Worm (Caenorhabditis elegans) whole organism, L3 larva: ENCODE data around the gene C05C12.1.

Experiments used
- ZK546.5 ChIP-seq: sonication (generic microtip); optimal IDR thresholded peaks from 2 replicates; lab custom pipeline; 2017; ENCODE audit warnings: missing biosample characterization, missing genetic modification characterization
- aly-2 ChIP-seq: fragments of 150-350 bp; optimal IDR thresholded peaks from 2 replicates; lab custom pipeline; 2014; ENCODE audit warnings: missing biosample characterization, missing genetic modification characterization
- ceh-28 ChIP-seq: fragments of 150-350 bp; optimal IDR thresholded peaks from 2 replicates; lab custom pipeline; 2014; ENCODE audit warnings: missing biosample characterization, missing genetic modification reagents, missing genetic modification characterization
- ceh-9 ChIP-seq: sonication (generic microtip); optimal IDR thresholded peaks from 2 replicates; lab custom pipeline; 2018; ENCODE audit warnings: missing biosample characterization, missing genetic modification characterization
- daf-12 ChIP-seq: fragments of 150-350 bp; optimal IDR thresholded peaks from 2 replicates; lab custom pipeline; 2014; ENCODE audit warnings: missing biosample characterization, missing genetic modification reagents, missing genetic modification characterization
- elt-2 ChIP-seq: sonication (generic microtip); optimal IDR thresholded peaks from 2 replicates; lab custom pipeline; 2016; ENCODE audit warnings: missing genetic modification reagents, mild to moderate bottlenecking, missing genetic modification characterization, missing compliant biosample characterization
- elt-3 ChIP-seq, 3 experiments: fragments of 150-350 bp in 1 of 3; sonication (generic microtip) in 2 of 3; optimal IDR thresholded peaks; 2 replicates in 2 of 3; 4 replicates in 1 of 3; lab custom pipeline; 2014 to 2017; ENCODE audit warnings: missing biosample characterization in 3 of 3, missing genetic modification characterization in 3 of 3
- eor-1 ChIP-seq, 2 experiments: fragments of 150-350 bp; optimal IDR thresholded peaks; 2 replicates each; lab custom pipeline; 2014 to 2018; ENCODE audit warnings: missing biosample characterization in 2 of 2, missing genetic modification characterization in 2 of 2
- fkh-10 ChIP-seq: sonication (generic microtip); optimal IDR thresholded peaks from 2 replicates; lab custom pipeline; 2017; ENCODE audit warnings: missing biosample characterization, missing genetic modification reagents, missing genetic modification characterization
- fos-1 ChIP-seq: fragments of 150-350 bp; optimal IDR thresholded peaks from 2 replicates; lab custom pipeline; 2014; ENCODE audit warnings: missing biosample characterization, missing genetic modification characterization
- hmg-11 ChIP-seq: sonication (generic microtip); optimal IDR thresholded peaks from 2 replicates; lab custom pipeline; 2016; ENCODE audit warnings: missing genetic modification characterization, missing compliant biosample characterization
- jun-1 ChIP-seq: fragments of 150-350 bp; optimal IDR thresholded peaks from 2 replicates; lab custom pipeline; 2014; ENCODE audit warnings: missing biosample characterization, missing genetic modification reagents, missing genetic modification characterization
- lin-15B ChIP-seq: fragments of 150-350 bp; optimal IDR thresholded peaks from 2 replicates; lab custom pipeline; 2014; ENCODE audit warnings: missing biosample characterization, missing genetic modification characterization
- lin-39 ChIP-seq: fragments of 150-350 bp; optimal IDR thresholded peaks from 2 replicates; lab custom pipeline; 2018; ENCODE audit warnings: missing biosample characterization, missing genetic modification reagents, missing genetic modification characterization
- lsy-12 ChIP-seq: sonication (generic microtip); optimal IDR thresholded peaks from 2 replicates; lab custom pipeline; 2016; ENCODE audit warnings: mild to moderate bottlenecking, missing genetic modification characterization, missing compliant biosample characterization
- mdl-1 ChIP-seq: fragments of 150-350 bp; optimal IDR thresholded peaks from 2 replicates; lab custom pipeline; 2014; ENCODE audit warnings: missing biosample characterization, missing genetic modification characterization
- nfya-1 ChIP-seq: sonication (generic microtip); optimal IDR thresholded peaks from 2 replicates; lab custom pipeline; 2017; ENCODE audit warnings: missing genetic modification characterization, mild to moderate bottlenecking, missing compliant biosample characterization, antibody characterized with exemption, moderate library complexity; ENCODE audit not compliant: insufficient read depth
- nhr-12 ChIP-seq: fragments of 150-350 bp; optimal IDR thresholded peaks from 2 replicates; lab custom pipeline; 2014; ENCODE audit warnings: missing biosample characterization, missing genetic modification characterization
- nhr-237 ChIP-seq: fragments of 150-350 bp; optimal IDR thresholded peaks from 2 replicates; lab custom pipeline; 2014; ENCODE audit warnings: missing biosample characterization, missing genetic modification characterization
- nhr-25 ChIP-seq: sonication (generic microtip); optimal IDR thresholded peaks from 2 replicates; lab custom pipeline; 2017; ENCODE audit warnings: missing biosample characterization, missing genetic modification characterization
- nhr-28 ChIP-seq: fragments of 150-350 bp; optimal IDR thresholded peaks from 2 replicates; lab custom pipeline; 2014; ENCODE audit warnings: missing biosample characterization, missing genetic modification characterization
- nhr-67 ChIP-seq: fragments of 150-350 bp; optimal IDR thresholded peaks from 2 replicates; lab custom pipeline; 2014; ENCODE audit warnings: missing biosample characterization, missing genetic modification characterization
- nhr-76 ChIP-seq: fragments of 150-350 bp; sonication (generic microtip); optimal IDR thresholded peaks from 5 replicates; lab custom pipeline; 2014; ENCODE audit warnings: missing biosample characterization, missing genetic modification characterization
- nhr-77 ChIP-seq: fragments of 150-350 bp; optimal IDR thresholded peaks from 2 replicates; lab custom pipeline; 2014; ENCODE audit warnings: missing biosample characterization, missing genetic modification characterization
- pha-4 ChIP-seq: fragments of 150-350 bp; optimal IDR thresholded peaks from 2 replicates; lab custom pipeline; 2014; ENCODE audit warnings: missing biosample characterization, missing genetic modification reagents, missing genetic modification characterization
- pqm-1 ChIP-seq: fragments of 150-350 bp; optimal IDR thresholded peaks from 2 replicates; lab custom pipeline; 2017; ENCODE audit warnings: missing biosample characterization, missing genetic modification characterization, inconsistent platforms
- sea-2 ChIP-seq: fragments of 150-350 bp; sonication (generic microtip); optimal IDR thresholded peaks from 4 replicates; lab custom pipeline; 2014; ENCODE audit warnings: missing biosample characterization, missing genetic modification reagents, missing genetic modification characterization
- skn-1 ChIP-seq: fragments of 150-350 bp; optimal IDR thresholded peaks from 2 replicates; lab custom pipeline; 2014; ENCODE audit warnings: missing biosample characterization, missing genetic modification characterization
- unc-39 ChIP-seq: sonication (generic microtip); optimal IDR thresholded peaks from 4 replicates; lab custom pipeline; 2017; ENCODE audit warnings: missing biosample characterization, missing genetic modification characterization
- zag-1 ChIP-seq: fragments of 150-350 bp; optimal IDR thresholded peaks from 2 replicates; lab custom pipeline; 2014; ENCODE audit warnings: missing biosample characterization, missing genetic modification characterization
- ztf-4 ChIP-seq: fragments of 150-350 bp; optimal IDR thresholded peaks from 2 replicates; lab custom pipeline; 2014; ENCODE audit warnings: missing biosample characterization, missing genetic modification characterization

Gene C05C12.1

ce11 chrIV:11230069-11230468 lies 23.7 kb upstream of the C05C12.1 start, which contains the start of gene best-7:
TSS of gene best-7 (minus strand) at chrIV:11230307.
- no peak for TF ChIP-seq nhr-28 (tag; lab: Kevin White, UChicago)
- TF ChIP-seq pha-4 (tag; lab: Kevin White, UChicago) = no peak
- TF ChIP-seq unc-39 = no peak
- no peak for TF ChIP-seq aly-2 (tag; lab: Kevin White, UChicago)
- TF ChIP-seq ceh-9 (tag; lab: Kevin White, UChicago) = no peak
- TF ChIP-seq lin-15B (tag; lab: Kevin White, UChicago) = no peak
- TF ChIP-seq eor-1 (tag; optimal IDR thresholded peaks at IDR 0.05; lab: Kevin White, UChicago) = no peak
- TF ChIP-seq elt-2 = peak; percentile 53
- TF ChIP-seq nhr-237 (tag; lab: Kevin White, UChicago) = no peak
- no peak for TF ChIP-seq nhr-76
- peak; percentile 11 for TF ChIP-seq pqm-1
- TF ChIP-seq, all 47 proteins: peak for 2

ce11 chrIV:11231376-11231775 lies 22.4 kb upstream of the C05C12.1 start:
- TF ChIP-seq nfya-1 (tag; lab: Kevin White, UChicago) (no peak), ZK546.5 (tag; lab: Kevin White, UChicago) (no peak), elt-3 (tag; optimal IDR thresholded peaks at IDR 0.05; lab: Kevin White, UChicago) (no peak), mdl-1 (no peak), nhr-12 (tag; lab: Kevin White, UChicago) (no peak), fkh-10 (GFP tag; lab: Kevin White, UChicago) (no peak), nhr-76 (no peak), hmg-11 (tag; lab: Kevin White, UChicago) (no peak), fos-1 (tag; lab: Kevin White, UChicago) (no peak), nhr-77 (no peak), elt-2 (no peak)

- TF ChIP-seq fkh-10 (GFP tag; lab: Kevin White, UChicago) = peak; percentile 3
- TF ChIP-seq nhr-77 = no peak
Observed at ce11 chrIV:11235755-11236154, 18.0 kb upstream of the C05C12.1 start.

ce11 chrIV:11241368-11241767 lies 12.4 kb upstream of the C05C12.1 start, which contains the start of gene C05C12.6:
TSS of gene C05C12.6 (minus strand) at chrIV:11241468.
- TF ChIP-seq nhr-25 (no peak), sea-2 (GFP tag; lab: Kevin White, UChicago) (no peak), elt-3 (tag; optimal IDR thresholded peaks at IDR 0.05; lab: Kevin White, UChicago) (no peak), lsy-12 (tag; lab: Kevin White, UChicago) (no peak), ZK546.5 (tag; lab: Kevin White, UChicago) (no peak), nfya-1 (tag; lab: Kevin White, UChicago) (no peak), skn-1 (tag; lab: Kevin White, UChicago) (no peak), nhr-67 (tag; lab: Kevin White, UChicago) (no peak), nhr-77 (no peak)

ce11 chrIV:11247434-11247833 lies 6.4 kb upstream of the C05C12.1 start:
- TF ChIP-seq pha-4 (tag; lab: Kevin White, UChicago) (peak; percentile 65), daf-12 (no peak), elt-2 (peak; percentile 16), nhr-25 (no peak), pqm-1 (peak; percentile 52)

ce11 chrIV:11248031-11248631 lies 5.7 kb upstream of the C05C12.1 start, which contains the start of gene C05C12.4:
TSS of gene C05C12.4 (minus strand) at chrIV:11248081.
- TF ChIP-seq pqm-1 (peak; percentile 44), lin-15B (tag; lab: Kevin White, UChicago) (no peak), lin-39 (tag; lab: Kevin White, UChicago) (no peak), zag-1 (tag; lab: Kevin White, UChicago) (no peak), elt-2 (peak; percentile 69), unc-39 (no peak), ztf-4 (tag; lab: Kevin White, UChicago) (no peak), skn-1 (tag; lab: Kevin White, UChicago) (peak; percentile 49), fos-1 (tag; lab: Kevin White, UChicago) (no peak), daf-12 (no peak)
- TF ChIP-seq, all 47 proteins: peak for 3

ce11 chrIV:11257476-11257875 lies 3.7 kb downstream of the C05C12.1 start:
- TF ChIP-seq ceh-28 (tag; lab: Kevin White, UChicago) (no peak), jun-1 (tag; lab: Kevin White, UChicago) (peak; percentile 63), pqm-1 (peak; percentile 64), elt-2 (peak; percentile 89)
